Worm (Caenorhabditis elegans) whole organism, early embryonic: ENCODE measurements around the gene rpc-25.

Experiments
- ceh-36 ChIP-seq: sonication (generic microtip); optimal IDR thresholded peaks from 2 replicates; lab custom pipeline; 2016; ENCODE audit warnings: missing genetic modification characterization, inconsistent platforms, missing compliant biosample characterization
- flt-1 ChIP-seq: fragments of 200-800 bp; sonication (Bioruptor generic); IDR thresholded peaks from 2 replicates; pipeline ENCODE4 v1.3.6; 2022; ENCODE audit warnings: missing genetic modification characterization, missing compliant biosample characterization
- scrt-1 ChIP-seq: fragments of 200-800 bp; sonication (Bioruptor generic); IDR thresholded peaks from 2 replicates; pipeline ENCODE4 v1.3.6; 2022; ENCODE audit warnings: missing genetic modification characterization, missing compliant biosample characterization

ce11 chrV:10248255-10248979 is 42.0 kb upstream of the rpc-25 start, which contains the start of gene akt-1:
- no peak for TF ChIP-seq ceh-36 (tag; lab: Kevin White, UChicago)
- TF ChIP-seq flt-1 (GFP tag; lab: Robert Waterston, UW) = no peak
- no peak for TF ChIP-seq scrt-1 (GFP tag; lab: Robert Waterston, UW)
